Worm (Caenorhabditis elegans) whole organism, early embryonic: ENCODE measurements around the gene F07F6.2.

Source experiments
- ama-1 ChIP-seq: fragments of 150-350 bp; optimal IDR thresholded peaks from 2 replicates; lab custom pipeline; 2014
- flt-1 ChIP-seq: fragments of 200-800 bp; sonication (Bioruptor generic); IDR thresholded peaks from 2 replicates; pipeline ENCODE4 v1.3.6; 2022; ENCODE audit warnings: missing genetic modification characterization, missing compliant biosample characterization
- pes-1 ChIP-seq: fragments of 200-800 bp; sonication (Bioruptor generic); IDR thresholded peaks from 2 replicates; pipeline ENCODE4 v1.3.6; 2022; ENCODE audit warnings: missing genetic modification reagents, missing genetic modification characterization, missing compliant biosample characterization
- tbx-37 ChIP-seq: fragments of 200-800 bp; sonication (Bioruptor generic); conservative IDR thresholded peaks from 2 replicates; pipeline ENCODE4 v1.3.6; 2022; ENCODE audit warnings: missing genetic modification reagents, missing genetic modification characterization, missing compliant biosample characterization

ce11 chrII:5414040-5414439, 16.0 kb upstream of the F07F6.2 start, which contains the start of the genes EEED8.14 and EEED8.3:
- TF ChIP-seq tbx-37, result no peak
- TF ChIP-seq pes-1 (GFP tag; lab: Robert Waterston, UW), result no peak
- no peak for TF ChIP-seq ama-1 (lab: Kevin White, UChicago)
- no peak for TF ChIP-seq flt-1 (GFP tag; lab: Robert Waterston, UW)
